Fruit fly (Drosophila melanogaster): ENCODE measurements around the gene CG14355.

dm6 chr3R:14131972-14132371 is 19.8 kb downstream of the CG14355 start, which contains the start of gene CG14356:
- TF ChIP-seq ttk (optimal IDR thresholded peaks at IDR 0.05) (no peak), Myc (optimal IDR thresholded peaks at IDR 0.05) (no peak)

All from Kc167 (cell line).